Fruit fly (Drosophila melanogaster) whole organism, embryonic: ENCODE measurements around the gene fzo.

ENCODE experiments used
- CG12219 ChIP-seq: fragments of 200-800 bp; sonication (Bioruptor generic); optimal IDR thresholded peaks from 3 replicates; lab custom pipeline; 2018; ENCODE audit warnings: missing biosample characterization, mild to moderate bottlenecking, missing genetic modification characterization
- CG1602 ChIP-seq: fragments of 200-800 bp; sonication (Bioruptor generic); optimal IDR thresholded peaks from 3 replicates; lab custom pipeline; 2016; ENCODE audit warnings: missing biosample characterization, missing genetic modification characterization
- ewg ChIP-seq: fragments of 200-800 bp; sonication (Bioruptor generic); optimal IDR thresholded peaks from 3 replicates; lab custom pipeline; 2017; ENCODE audit warnings: mild to moderate bottlenecking, missing biosample characterization, missing genetic modification reagents, missing genetic modification characterization
- nom ChIP-seq: fragments of 200-800 bp; sonication (Bioruptor generic); optimal IDR thresholded peaks from 2 replicates; lab custom pipeline; 2017; ENCODE audit warnings: missing biosample characterization, missing genetic modification characterization, mild to moderate bottlenecking, moderate library complexity, missing genetic modification reagents

- TF ChIP-seq CG1602 (GFP tag; lab: Kevin White, UChicago): no peak
- TF ChIP-seq CG12219 (GFP tag; lab: Kevin White, UChicago): no peak
- TF ChIP-seq nom (GFP tag; lab: Kevin White, UChicago): no peak
- TF ChIP-seq ewg (GFP tag; lab: Kevin White, UChicago): no peak
These were observed 8.9 kb upstream of the fzo start for dm6 chr3R:23212764-23213163.
